Fruit fly (Drosophila melanogaster) whole organism: ENCODE results near the gene CG14441.

ENCODE experiments used
- CG8478 ChIP-seq: fragments of >200 bp; optimal IDR thresholded peaks from 2 replicates; lab custom pipeline; 2018; ENCODE audit warnings: inconsistent platforms
- Dll ChIP-seq: fragments of >200 bp; optimal IDR thresholded peaks from 2 replicates; lab custom pipeline; 2017
- EcR ChIP-seq, 2 experiments: fragments of >200 bp; optimal IDR thresholded peaks; 2 replicates each; lab custom pipeline; 2017; ENCODE audit warnings: missing biosample characterization in 2 of 2, missing genetic modification characterization in 2 of 2, missing genetic modification reagents in 2 of 2
- pan ChIP-seq: fragments of >200 bp; optimal IDR thresholded peaks from 2 replicates; lab custom pipeline; 2017
- psq ChIP-seq: fragments of >200 bp; optimal IDR thresholded peaks from 2 replicates; lab custom pipeline; 2017
- usp ChIP-seq: fragments of >200 bp; optimal IDR thresholded peaks from 2 replicates; lab custom pipeline; 2017; ENCODE audit warnings: missing biosample characterization, missing genetic modification characterization, mixed read lengths

CG14441 gene

DNA sequence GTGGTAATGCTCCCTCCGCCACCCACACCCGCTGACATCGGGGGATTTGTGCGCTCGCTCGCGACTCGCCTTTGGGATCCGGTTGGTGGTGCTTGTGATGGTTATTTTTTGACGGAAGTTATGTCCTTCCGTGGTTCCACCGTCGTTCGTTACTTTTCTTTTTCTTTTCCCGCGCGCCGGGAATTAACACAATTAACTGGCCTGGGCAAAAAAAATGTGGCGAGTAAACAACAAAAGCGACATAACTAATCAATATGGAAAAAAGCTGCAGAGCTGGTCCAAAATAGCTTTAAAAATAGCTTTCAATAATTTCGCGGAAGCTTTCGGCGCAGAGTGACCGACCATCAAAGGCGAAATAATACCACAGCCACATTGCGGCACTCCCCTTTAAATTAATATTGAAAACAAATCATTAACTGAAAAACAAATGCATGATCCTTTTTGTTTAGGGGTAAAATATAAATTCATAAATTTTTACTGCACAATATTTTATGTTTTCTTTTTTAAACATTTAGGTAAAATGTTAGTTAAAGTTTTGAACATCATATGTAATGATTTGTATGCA, 978 bp upstream of the CG14441 start, which contains the start of gene CG14440:
CG14440 (minus strand) TSS at position 320 of the 565 bp plus-strand sequence.
- TF ChIP-seq EcR (GFP tag; optimal IDR thresholded peaks at IDR 0.05; lab: Kevin White, UChicago) (no peak), pan (lab: Kevin White, UChicago) (no peak), Dll (lab: Kevin White, UChicago) (no peak), usp (GFP tag; lab: Kevin White, UChicago) (no peak), psq (lab: Kevin White, UChicago) (no peak), CG8478 (no peak)

DNA sequence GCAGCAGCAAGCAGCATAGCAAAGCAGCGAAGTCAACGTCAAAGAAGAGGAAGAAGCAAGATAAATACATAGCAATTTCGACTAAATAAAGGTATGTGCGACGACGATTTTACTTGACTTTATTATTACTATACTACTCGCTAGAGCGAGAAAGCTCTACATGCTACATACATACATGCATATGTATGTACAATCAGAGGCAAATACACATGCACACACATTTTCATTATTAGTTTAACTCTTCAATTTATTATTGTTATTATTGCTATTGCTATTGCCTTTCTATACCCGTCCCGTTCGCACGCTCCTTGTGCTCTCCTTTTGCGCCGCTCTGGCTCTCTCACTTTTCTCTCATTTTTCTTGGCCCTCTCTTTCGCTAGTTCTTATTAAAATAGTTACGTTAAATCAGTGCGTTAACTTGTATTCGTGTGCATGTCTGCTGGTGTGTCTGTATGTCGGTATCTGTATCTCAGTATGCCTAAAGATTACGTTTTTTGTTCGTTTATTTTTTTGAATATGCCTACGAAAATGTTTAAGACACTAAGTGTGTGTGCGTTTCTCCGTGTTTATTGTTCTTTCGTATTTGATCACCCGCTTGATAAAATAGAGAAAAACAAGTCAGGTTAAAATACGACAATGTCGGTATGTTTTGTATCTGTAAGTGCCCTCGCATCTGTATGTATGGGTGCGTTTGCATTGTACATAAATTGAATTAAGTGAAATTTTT, 1.1 kb downstream of the CG14441 start:
- TF ChIP-seq usp (GFP tag; lab: Kevin White, UChicago) (no peak), psq (lab: Kevin White, UChicago) (no peak), Dll (lab: Kevin White, UChicago) (no peak), pan (lab: Kevin White, UChicago) (no peak), EcR (GFP tag; optimal IDR thresholded peaks at IDR 0.05; lab: Kevin White, UChicago) (no peak), CG8478 (no peak)

DNA sequence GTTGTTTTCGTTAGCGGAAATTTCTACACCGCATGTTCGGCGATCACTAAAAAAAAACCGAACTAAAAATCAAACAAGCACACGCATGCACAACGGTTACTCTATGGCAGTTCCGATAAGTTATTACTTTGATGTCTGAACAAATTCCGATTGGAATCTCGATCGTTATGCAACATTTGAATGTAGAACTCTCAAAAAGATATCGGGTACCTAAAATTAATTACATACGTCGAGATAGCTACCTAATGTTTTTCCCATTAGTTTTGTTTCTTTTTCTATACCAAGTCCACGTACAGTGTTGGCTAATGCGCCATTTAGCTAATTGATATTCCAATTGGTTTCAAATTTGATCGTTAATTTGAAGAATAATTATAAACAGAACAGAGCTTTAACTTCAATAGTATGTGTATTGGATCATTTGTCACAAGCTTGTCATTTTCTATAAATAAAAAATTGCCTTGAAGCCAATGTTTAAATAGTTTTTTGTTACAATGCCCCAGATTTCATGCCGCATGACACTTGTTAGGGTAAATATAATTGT, 1.8 kb downstream of the CG14441 start:
- no peak for TF ChIP-seq psq (lab: Kevin White, UChicago)
- no peak for TF ChIP-seq usp (GFP tag; lab: Kevin White, UChicago)
- no peak for TF ChIP-seq EcR (GFP tag; optimal IDR thresholded peaks at IDR 0.05; lab: Kevin White, UChicago)
- TF ChIP-seq Dll (lab: Kevin White, UChicago), result no peak
- TF ChIP-seq pan (lab: Kevin White, UChicago), result no peak
- TF ChIP-seq CG8478, result no peak

DNA sequence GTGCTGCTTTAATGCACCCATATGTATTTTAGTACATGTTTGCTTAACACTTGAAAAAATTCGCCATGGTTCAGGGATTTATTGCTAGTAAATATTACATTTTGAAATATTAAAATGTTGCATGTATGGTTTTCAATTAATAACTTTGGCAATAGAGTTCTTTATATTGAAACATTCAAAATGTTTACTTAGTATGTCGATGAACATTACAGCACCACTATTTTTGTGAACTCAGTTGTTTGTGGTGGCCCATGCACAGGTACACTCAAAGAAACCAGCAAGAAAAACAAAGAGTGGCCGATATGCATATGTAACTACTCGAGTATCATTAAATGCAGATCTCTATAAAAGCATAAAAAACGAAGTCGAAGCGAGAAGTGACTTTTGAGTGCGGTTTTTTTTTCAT, 2.7 kb downstream of the CG14441 start:
- TF ChIP-seq pan (lab: Kevin White, UChicago), result no peak
- TF ChIP-seq EcR (GFP tag; optimal IDR thresholded peaks at IDR 0.05; lab: Kevin White, UChicago), result no peak
- TF ChIP-seq Dll (lab: Kevin White, UChicago), result no peak

DNA sequence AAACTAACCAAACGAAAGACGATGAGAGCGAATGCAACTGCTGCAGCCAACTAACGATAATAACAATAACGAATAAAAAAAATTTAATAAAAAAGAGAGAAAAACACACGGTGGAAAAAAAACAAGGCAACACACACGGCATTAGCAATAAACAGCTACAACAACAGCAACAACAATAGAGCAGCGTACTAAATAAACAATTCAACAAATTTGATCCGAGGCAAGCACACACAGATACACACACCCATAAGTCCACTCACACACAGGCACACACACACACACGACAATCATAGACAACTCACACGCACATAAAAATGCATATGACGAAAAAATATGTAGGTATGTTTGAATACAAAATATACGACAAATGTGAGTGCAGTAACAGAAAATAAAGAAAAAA, 3.3 kb downstream of the CG14441 start:
- no peak for TF ChIP-seq EcR (GFP tag; optimal IDR thresholded peaks at IDR 0.05; lab: Kevin White, UChicago)
- TF ChIP-seq usp (GFP tag; lab: Kevin White, UChicago), result no peak

DNA sequence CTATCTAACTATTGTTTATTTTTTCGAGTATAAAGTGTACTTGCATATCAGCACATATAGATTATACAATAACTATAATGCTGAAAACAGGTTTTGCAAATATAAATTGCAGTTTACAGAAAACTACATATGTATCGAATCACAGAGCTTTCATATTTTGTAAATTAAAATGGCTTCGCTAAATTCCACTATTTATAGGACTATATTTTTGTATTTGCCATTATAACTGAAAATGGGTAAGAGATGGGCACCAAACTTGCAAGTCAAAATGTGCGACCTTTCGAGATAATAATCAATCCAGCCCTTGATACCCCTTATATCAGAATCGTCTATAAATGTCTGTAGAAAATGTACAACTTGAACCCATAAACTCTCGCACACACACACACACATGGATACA, 3.9 kb downstream of the CG14441 start:
- TF ChIP-seq Dll (lab: Kevin White, UChicago) (no peak), psq (lab: Kevin White, UChicago) (no peak), CG8478 (no peak), pan (lab: Kevin White, UChicago) (no peak), EcR (GFP tag; optimal IDR thresholded peaks at IDR 0.05; lab: Kevin White, UChicago) (no peak), usp (GFP tag; lab: Kevin White, UChicago) (no peak)

DNA sequence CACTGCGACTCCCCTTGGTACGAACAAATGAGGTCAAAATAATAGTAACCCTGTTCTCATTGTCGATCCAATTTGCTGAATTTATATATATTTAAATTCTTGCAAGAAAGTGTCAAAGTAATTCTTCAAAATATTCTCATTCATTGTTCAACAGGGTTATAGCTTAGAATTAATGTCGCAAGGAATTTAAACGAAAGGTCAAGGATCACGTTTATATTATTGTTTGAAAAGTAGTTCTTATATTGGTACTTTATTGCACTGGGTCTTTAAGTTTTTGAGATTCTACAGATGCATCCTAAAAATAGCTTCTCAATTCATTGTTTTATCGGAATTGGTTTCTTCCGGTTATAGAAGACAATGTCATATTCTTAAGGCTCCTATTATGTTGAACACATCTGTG, 4.6 kb downstream of the CG14441 start:
- no peak for TF ChIP-seq CG8478
- no peak for TF ChIP-seq EcR (GFP tag; optimal IDR thresholded peaks at IDR 0.05; lab: Kevin White, UChicago)
- no peak for TF ChIP-seq pan (lab: Kevin White, UChicago)
- TF ChIP-seq psq (lab: Kevin White, UChicago), result no peak

DNA sequence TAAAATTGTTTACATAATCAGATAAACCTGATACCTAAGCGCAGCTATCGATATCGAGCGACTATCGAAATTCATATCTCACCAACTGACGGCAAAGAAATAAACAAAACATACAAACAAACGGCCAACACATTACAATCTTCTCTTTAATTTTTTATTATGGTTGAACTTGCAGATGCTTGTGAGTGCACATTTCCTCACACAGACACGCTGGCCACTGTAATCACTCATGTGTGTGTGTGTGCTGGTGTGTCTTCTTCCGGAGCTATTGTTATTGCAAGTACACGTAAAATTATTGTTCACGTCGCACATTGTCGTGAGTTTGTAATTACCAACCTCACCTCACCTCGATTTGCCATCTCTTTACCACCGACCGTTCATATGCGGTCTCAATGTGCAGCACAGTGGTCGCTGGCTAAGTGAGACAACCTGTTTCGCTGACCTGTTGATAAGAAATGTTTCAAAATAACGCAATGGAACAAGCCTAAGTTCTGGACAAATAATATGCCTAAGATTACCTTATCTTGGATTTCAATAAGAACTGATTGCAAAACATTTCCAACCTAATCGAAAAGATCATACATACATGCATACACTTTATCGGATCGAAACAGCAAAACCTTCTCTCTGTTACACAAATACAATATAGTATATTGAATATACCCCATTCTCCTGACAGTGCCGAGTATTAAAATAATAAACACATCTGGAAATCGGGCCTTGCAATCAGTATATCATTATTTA, 5.9 kb downstream of the CG14441 start:
- TF ChIP-seq Dll (lab: Kevin White, UChicago), result no peak
- no peak for TF ChIP-seq usp (GFP tag; lab: Kevin White, UChicago)
- no peak for TF ChIP-seq EcR (GFP tag; optimal IDR thresholded peaks at IDR 0.05; lab: Kevin White, UChicago)
- no peak for TF ChIP-seq psq (lab: Kevin White, UChicago)
- TF ChIP-seq CG8478, result no peak
- no peak for TF ChIP-seq pan (lab: Kevin White, UChicago)

DNA sequence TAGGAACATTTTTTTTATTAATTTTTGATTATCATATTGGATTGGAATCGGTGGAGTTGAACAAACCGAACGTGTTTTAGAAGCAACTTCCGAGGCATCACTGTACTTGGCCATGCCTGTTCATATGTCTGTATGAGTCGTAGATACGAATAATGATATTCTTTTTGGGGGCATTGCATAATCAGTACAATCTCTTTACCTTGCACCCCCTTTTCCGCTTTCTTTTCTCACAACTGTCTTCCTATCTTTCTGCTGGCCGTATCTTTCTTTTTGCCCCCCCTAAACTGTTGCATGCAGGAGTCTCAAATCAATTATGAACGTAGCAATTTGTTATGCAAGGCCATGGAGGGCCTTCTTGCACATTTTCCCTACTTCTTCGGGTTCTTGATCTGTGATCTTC, 6.6 kb downstream of the CG14441 start:
- TF ChIP-seq pan (lab: Kevin White, UChicago) (no peak), usp (GFP tag; lab: Kevin White, UChicago) (no peak), Dll (lab: Kevin White, UChicago) (no peak), CG8478 (no peak), EcR (GFP tag; optimal IDR thresholded peaks at IDR 0.05; lab: Kevin White, UChicago) (peak in 1 of 2 experiments; percentile 9)

DNA sequence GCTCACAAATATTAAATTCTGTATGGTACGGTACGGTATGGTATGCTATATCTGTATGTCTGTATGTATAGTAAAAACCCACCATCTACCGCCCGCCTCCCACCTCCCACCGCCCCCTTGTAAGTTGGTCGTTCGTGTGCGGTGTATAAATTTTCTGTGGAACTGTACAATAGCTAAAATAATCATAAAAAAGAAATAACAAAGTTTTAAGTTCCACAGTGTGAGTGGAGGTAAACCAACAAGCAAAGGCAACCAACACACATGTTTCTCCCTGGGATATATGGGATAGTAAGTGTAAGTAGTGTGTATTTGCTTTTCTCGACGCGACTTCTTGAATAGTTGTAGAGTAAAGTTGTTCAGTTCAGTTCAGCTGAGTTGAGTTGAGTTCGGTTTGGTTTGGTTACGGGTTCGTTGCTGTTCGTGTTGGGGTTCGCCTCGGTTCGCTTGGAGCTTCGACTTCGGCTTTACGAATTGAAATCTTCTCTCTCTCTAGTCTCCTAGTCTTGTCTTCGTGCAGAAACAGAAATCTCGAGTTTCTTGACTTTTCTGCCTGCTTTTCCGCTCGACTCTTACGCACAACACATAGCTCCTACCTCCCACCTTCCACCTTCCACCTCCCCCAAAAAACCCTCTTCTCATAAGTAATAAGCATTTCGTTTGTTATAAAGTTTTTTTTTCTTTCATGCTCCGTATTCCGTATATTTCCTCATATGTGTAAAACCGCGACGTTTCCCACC, 7.4 kb downstream of the CG14441 start:
- peak in 1 of 2 experiments; percentile 59 for TF ChIP-seq EcR (GFP tag; optimal IDR thresholded peaks at IDR 0.05; lab: Kevin White, UChicago)
- no peak for TF ChIP-seq CG8478

DNA sequence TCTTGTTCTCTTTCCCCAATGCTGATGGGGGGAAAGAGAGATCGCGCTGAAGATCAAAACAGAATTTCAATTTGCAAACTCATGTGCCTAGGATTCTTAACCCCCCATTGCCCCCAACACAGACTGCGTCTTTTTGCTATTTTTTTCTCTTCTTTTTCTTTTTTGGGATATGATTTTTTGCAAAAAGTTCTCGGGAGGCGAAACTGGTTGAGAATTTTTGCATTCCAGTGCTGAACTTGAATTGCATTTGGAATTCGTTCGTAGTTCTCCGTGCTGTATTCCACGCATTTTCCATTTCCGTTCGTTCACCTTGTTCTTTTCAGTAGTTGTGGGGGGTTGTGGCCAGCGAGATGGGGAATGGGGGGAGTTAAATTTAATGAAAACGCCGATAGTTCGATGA, 8.8 kb downstream of the CG14441 start:
- TF ChIP-seq CG8478 (no peak), EcR (GFP tag; optimal IDR thresholded peaks at IDR 0.05; lab: Kevin White, UChicago) (peak in 1 of 2 experiments; percentile 76)
